Worm (Caenorhabditis elegans) whole organism, L4/young adult: Measurements from ENCODE around the gene B0393.4.

Experiments used
- W03F9.2 ChIP-seq: fragments of 150-350 bp; optimal IDR thresholded peaks from 2 replicates; lab custom pipeline; 2014; ENCODE audit warnings: missing biosample characterization, missing genetic modification characterization
- dao-5 ChIP-seq: sonication (generic microtip); optimal IDR thresholded peaks from 2 replicates; lab custom pipeline; 2016; ENCODE audit warnings: missing genotype, missing genetic modification characterization, moderate library complexity, missing compliant biosample characterization
- him-1 ChIP-seq: sonication (generic microtip); optimal IDR thresholded peaks from 2 replicates; lab custom pipeline; 2016; ENCODE audit warnings: missing genotype, missing genetic modification reagents, missing genetic modification characterization, missing compliant biosample characterization

B0393.4 gene

ce11 chrIII:4731295-4731988 lies 32.0 kb downstream of the B0393.4 start, which contains the start of gene F17C8.3:
Gene F17C8.3, plus strand, starts transcription at chrIII:4731938.
- TF ChIP-seq him-1 (tag; lab: Kevin White, UChicago) (no peak), W03F9.2 (no peak), dao-5 (no peak)

- TF ChIP-seq W03F9.2: no peak
- TF ChIP-seq him-1 (tag; lab: Kevin White, UChicago): peak; percentile 13
- no peak for TF ChIP-seq dao-5
Observed at ce11 chrIII:4723922-4724321, 39.5 kb downstream of the B0393.4 start.

ce11 chrIII:4721750-4722149 lies 41.7 kb downstream of the B0393.4 start, which contains the start of gene acy-1:
Gene acy-1, plus strand, starts transcription at chrIII:4722095.
- no peak for TF ChIP-seq W03F9.2
- no peak for TF ChIP-seq dao-5
- peak; percentile 70 for TF ChIP-seq him-1 (tag; lab: Kevin White, UChicago)

- no peak for TF ChIP-seq dao-5
- TF ChIP-seq him-1 (tag; lab: Kevin White, UChicago): no peak
- no peak for TF ChIP-seq W03F9.2
Observed at ce11 chrIII:4720620-4721227, 42.7 kb downstream of the B0393.4 start, which contains the start of gene emb-5. Gene emb-5, minus strand, starts transcription at chrIII:4720670.

- TF ChIP-seq dao-5 (no peak), W03F9.2 (no peak), him-1 (tag; lab: Kevin White, UChicago) (no peak)
Observed at ce11 chrIII:4715088-4715487, 48.3 kb downstream of the B0393.4 start, which contains the start of gene him-18. Gene him-18, minus strand, starts transcription at chrIII:4715188.
